Worm (Caenorhabditis elegans) whole organism, L2 larva: Measurements from ENCODE around the gene bnc-1.

Source experiments
- C34F6.9 ChIP-seq: fragments of 150-350 bp; optimal IDR thresholded peaks from 2 replicates; lab custom pipeline; 2014; ENCODE audit warnings: missing biosample characterization, missing genetic modification characterization
- R02D3.7 ChIP-seq: fragments of 150-350 bp; optimal IDR thresholded peaks from 2 replicates; lab custom pipeline; 2014; ENCODE audit warnings: missing biosample characterization, missing genetic modification characterization
- Y55F3AM.14 ChIP-seq: fragments of 200-800 bp; sonication (Bioruptor generic); optimal IDR thresholded peaks from 2 replicates; lab custom pipeline; 2018; ENCODE audit warnings: mild to moderate bottlenecking, missing genetic modification characterization, missing compliant biosample characterization
- ZK546.5 ChIP-seq: sonication (generic microtip); optimal IDR thresholded peaks from 2 replicates; lab custom pipeline; 2017; ENCODE audit warnings: missing biosample characterization, missing genetic modification characterization
- alr-1 ChIP-seq: fragments of 150-350 bp; optimal IDR thresholded peaks from 2 replicates; lab custom pipeline; 2014; ENCODE audit warnings: missing biosample characterization, missing genetic modification characterization
- aly-2 ChIP-seq: fragments of 150-350 bp; optimal IDR thresholded peaks from 2 replicates; lab custom pipeline; 2014; ENCODE audit warnings: missing biosample characterization, missing genetic modification characterization
- ama-1 ChIP-seq: fragments of 150-350 bp; optimal IDR thresholded peaks from 2 replicates; lab custom pipeline; 2018; ENCODE audit warnings: inconsistent platforms
- blmp-1 ChIP-seq: sonication (generic microtip); optimal IDR thresholded peaks from 2 replicates; lab custom pipeline; 2017; ENCODE audit warnings: missing genetic modification characterization, mild to moderate bottlenecking, missing compliant biosample characterization, antibody characterized with exemption, moderate library complexity; ENCODE audit not compliant: insufficient read depth
- ceh-16 ChIP-seq: fragments of 150-350 bp; optimal IDR thresholded peaks from 2 replicates; lab custom pipeline; 2014; ENCODE audit warnings: missing biosample characterization, missing genetic modification characterization
- ceh-82 ChIP-seq: fragments of 150-350 bp; optimal IDR thresholded peaks from 2 replicates; lab custom pipeline; 2014; ENCODE audit warnings: missing biosample characterization, missing genetic modification characterization
- crh-2 ChIP-seq: sonication (generic microtip); optimal IDR thresholded peaks from 2 replicates; lab custom pipeline; 2017; ENCODE audit warnings: missing biosample characterization, missing genetic modification characterization
- dmd-4 ChIP-seq: sonication (generic microtip); optimal IDR thresholded peaks from 2 replicates; lab custom pipeline; 2017; ENCODE audit warnings: missing biosample characterization, missing genetic modification characterization
- egl-27 ChIP-seq: sonication (generic microtip); optimal IDR thresholded peaks from 3 replicates; lab custom pipeline; 2017; ENCODE audit warnings: missing biosample characterization, missing genetic modification reagents, missing genetic modification characterization
- elt-1 ChIP-seq: fragments of 150-350 bp; optimal IDR thresholded peaks from 2 replicates; lab custom pipeline; 2014; ENCODE audit warnings: missing biosample characterization, missing genetic modification characterization
- elt-3 ChIP-seq: sonication (generic microtip); optimal IDR thresholded peaks from 2 replicates; lab custom pipeline; 2017; ENCODE audit warnings: missing biosample characterization, missing genetic modification characterization
- fos-1 ChIP-seq: fragments of 150-350 bp; optimal IDR thresholded peaks from 2 replicates; lab custom pipeline; 2014; ENCODE audit warnings: missing biosample characterization, missing genetic modification characterization
- gmeb-1 ChIP-seq: fragments of 150-350 bp; optimal IDR thresholded peaks from 2 replicates; lab custom pipeline; 2014; ENCODE audit warnings: missing biosample characterization, missing genetic modification characterization
- lin-11 ChIP-seq: fragments of 150-350 bp; sonication (generic microtip); optimal IDR thresholded peaks from 2 replicates; lab custom pipeline; 2014; ENCODE audit warnings: missing biosample characterization, missing genetic modification characterization, inconsistent platforms, mixed read lengths
- lin-13 ChIP-seq: fragments of 150-350 bp; optimal IDR thresholded peaks from 2 replicates; lab custom pipeline; 2014; ENCODE audit warnings: missing biosample characterization, missing genetic modification reagents, missing genetic modification characterization
- lin-39 ChIP-seq: fragments of 150-350 bp; optimal IDR thresholded peaks from 2 replicates; lab custom pipeline; 2014; ENCODE audit warnings: missing biosample characterization, missing genetic modification reagents, missing genetic modification characterization
- lsy-2 ChIP-seq, 2 experiments: fragments of 150-350 bp in 1 of 2; sonication (generic microtip) in 1 of 2; optimal IDR thresholded peaks; 2 replicates each; lab custom pipeline; 2014 to 2017; ENCODE audit warnings: missing biosample characterization in 2 of 2, missing genetic modification characterization in 2 of 2
- mbf-1 ChIP-seq: sonication (generic microtip); optimal IDR thresholded peaks from 2 replicates; lab custom pipeline; 2017; ENCODE audit warnings: missing biosample characterization, missing genetic modification characterization
- mdl-1 ChIP-seq, 2 experiments: fragments of 150-350 bp in 1 of 2; sonication (generic microtip) in 1 of 2; optimal IDR thresholded peaks; 2 replicates each; lab custom pipeline; 2017; ENCODE audit warnings: missing biosample characterization in 2 of 2, missing genetic modification characterization in 2 of 2
- nhr-10 ChIP-seq: sonication (generic microtip); optimal IDR thresholded peaks from 2 replicates; lab custom pipeline; 2017; ENCODE audit warnings: missing biosample characterization, missing genetic modification characterization
- nhr-11 ChIP-seq: fragments of 150-350 bp; optimal IDR thresholded peaks from 2 replicates; lab custom pipeline; 2014; ENCODE audit warnings: missing biosample characterization, missing genetic modification characterization
- nhr-12 ChIP-seq: fragments of 150-350 bp; optimal IDR thresholded peaks from 2 replicates; lab custom pipeline; 2014; ENCODE audit warnings: missing biosample characterization, missing genetic modification characterization
- nhr-129 ChIP-seq: fragments of 150-350 bp; optimal IDR thresholded peaks from 2 replicates; lab custom pipeline; 2014; ENCODE audit warnings: missing biosample characterization, missing genetic modification characterization
- nhr-21 ChIP-seq: fragments of 150-350 bp; optimal IDR thresholded peaks from 2 replicates; lab custom pipeline; 2014; ENCODE audit warnings: missing biosample characterization, missing genetic modification characterization
- nhr-23 ChIP-seq: fragments of 150-350 bp; optimal IDR thresholded peaks from 2 replicates; lab custom pipeline; 2014; ENCODE audit warnings: missing biosample characterization, missing genetic modification reagents, missing genetic modification characterization
- nhr-237 ChIP-seq: fragments of 150-350 bp; optimal IDR thresholded peaks from 2 replicates; lab custom pipeline; 2014; ENCODE audit warnings: missing biosample characterization, missing genetic modification characterization
- nhr-25 ChIP-seq: fragments of 150-350 bp; sonication (generic microtip); optimal IDR thresholded peaks from 3 replicates; lab custom pipeline; 2014; ENCODE audit warnings: missing biosample characterization, missing genetic modification characterization
- nhr-6 ChIP-seq: fragments of 150-350 bp; optimal IDR thresholded peaks from 2 replicates; lab custom pipeline; 2014; ENCODE audit warnings: missing biosample characterization, missing genetic modification characterization
- nhr-77 ChIP-seq: fragments of 150-350 bp; optimal IDR thresholded peaks from 2 replicates; lab custom pipeline; 2014; ENCODE audit warnings: missing biosample characterization, missing genetic modification characterization
- peb-1 ChIP-seq: fragments of 150-350 bp; optimal IDR thresholded peaks from 2 replicates; lab custom pipeline; 2014; ENCODE audit warnings: missing biosample characterization, missing genetic modification characterization
- sem-4 ChIP-seq: fragments of 150-350 bp; optimal IDR thresholded peaks from 2 replicates; lab custom pipeline; 2014; ENCODE audit warnings: missing biosample characterization, missing genetic modification reagents, missing genetic modification characterization
- skn-1 ChIP-seq: sonication (generic microtip); optimal IDR thresholded peaks from 2 replicates; lab custom pipeline; 2017; ENCODE audit warnings: missing biosample characterization, missing genetic modification characterization
- sma-3 ChIP-seq: sonication (generic microtip); optimal IDR thresholded peaks from 2 replicates; lab custom pipeline; 2016; ENCODE audit warnings: missing genetic modification reagents, missing genetic modification characterization, missing compliant biosample characterization
- sma-9 ChIP-seq, 2 experiments: fragments of 150-350 bp in 1 of 2; sonication (generic microtip) in 1 of 2; optimal IDR thresholded peaks; 2 replicates each; lab custom pipeline; 2014 to 2016; ENCODE audit warnings: missing genetic modification characterization in 2 of 2, mild to moderate bottlenecking in 1 of 2, missing biosample characterization in 1 of 2, missing compliant biosample characterization in 1 of 2, missing genetic modification reagents in 1 of 2, moderate library complexity in 1 of 2
- snpc-4 ChIP-seq: fragments of 150-350 bp; optimal IDR thresholded peaks from 2 replicates; lab custom pipeline; 2014; ENCODE audit warnings: missing biosample characterization, missing genetic modification characterization
- unc-39 ChIP-seq: fragments of 150-350 bp; optimal IDR thresholded peaks from 2 replicates; lab custom pipeline; 2014; ENCODE audit warnings: missing biosample characterization, missing genetic modification characterization
- unc-62 ChIP-seq: fragments of 150-350 bp; optimal IDR thresholded peaks from 2 replicates; lab custom pipeline; 2014; ENCODE audit warnings: missing biosample characterization, missing genetic modification reagents, missing genetic modification characterization
- zag-1 ChIP-seq: fragments of 150-350 bp; optimal IDR thresholded peaks from 2 replicates; lab custom pipeline; 2014; ENCODE audit warnings: missing biosample characterization, missing genetic modification characterization
- ztf-1 ChIP-seq: fragments of 200-800 bp; sonication (Bioruptor generic); conservative IDR thresholded peaks from 2 replicates; pipeline ENCODE4 v1.3.6; 2022; ENCODE audit warnings: missing genetic modification characterization, missing compliant biosample characterization
- ztf-11 ChIP-seq: sonication (generic microtip); optimal IDR thresholded peaks from 2 replicates; lab custom pipeline; 2017; ENCODE audit warnings: missing biosample characterization, missing genetic modification characterization
- ztf-4 ChIP-seq: fragments of 150-350 bp; optimal IDR thresholded peaks from 2 replicates; lab custom pipeline; 2014; ENCODE audit warnings: missing biosample characterization, missing genetic modification characterization

bnc-1 gene

DNA sequence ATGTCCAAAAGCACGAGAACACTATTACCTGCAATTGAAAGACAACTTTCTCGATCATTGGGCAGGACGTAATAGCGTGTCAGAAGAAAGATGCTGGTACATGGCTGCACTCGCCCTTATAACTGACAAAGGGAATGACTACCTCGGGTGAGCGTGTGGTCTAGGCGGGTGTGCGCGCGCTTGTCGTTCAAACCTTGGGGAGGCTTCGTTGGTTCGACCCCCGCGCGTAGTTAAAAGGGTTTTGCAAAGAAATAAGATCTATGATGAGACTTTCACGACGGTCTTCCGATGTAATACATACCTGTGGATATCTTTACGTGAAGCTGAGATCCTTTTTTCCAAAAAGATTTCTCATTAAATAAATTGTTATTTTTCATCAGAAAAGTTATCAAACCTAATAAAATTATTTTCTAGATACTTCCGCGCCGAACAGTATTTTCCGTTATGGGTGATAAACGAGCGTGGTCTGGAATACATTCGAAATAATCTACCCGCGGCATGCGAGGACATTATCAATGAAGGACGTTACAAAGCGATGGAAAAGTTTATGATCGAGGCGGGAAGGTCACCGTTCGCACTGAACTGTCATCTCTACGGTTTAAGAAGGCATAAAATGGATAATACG lies 26.7 kb upstream of the bnc-1 start (continued):
- no peak for TF ChIP-seq alr-1 (tag; lab: Kevin White, UChicago)

DNA sequence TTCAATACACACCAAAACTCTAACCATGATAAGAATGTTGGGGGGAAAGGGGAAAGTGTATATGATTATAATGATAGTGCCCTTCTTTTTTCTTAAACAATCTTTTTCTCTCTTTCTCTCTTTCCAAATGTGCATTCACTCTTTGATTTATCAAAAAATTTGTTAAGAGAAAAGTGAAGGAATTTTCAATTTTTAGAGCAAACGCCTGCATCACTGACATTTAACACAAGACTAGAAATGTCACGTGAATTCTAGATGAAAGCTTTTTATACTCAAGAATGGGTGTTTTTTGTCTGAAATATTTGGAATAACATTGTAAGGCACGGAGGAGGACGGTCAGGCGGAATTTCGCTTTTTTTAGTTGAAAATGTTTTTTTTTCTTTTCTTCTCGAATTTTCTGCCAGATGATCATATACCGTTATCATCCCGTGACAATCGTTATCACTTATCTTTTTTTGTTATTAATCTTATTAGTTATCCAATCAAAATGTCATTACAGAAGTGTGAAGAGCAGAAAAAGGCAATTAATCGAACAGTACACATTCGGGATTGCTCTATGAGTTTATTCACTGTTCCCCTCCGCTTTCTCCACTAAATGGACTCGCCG lies 25.2 kb upstream of the bnc-1 start, which contains the start of the genes frm-7 and F55C5.17:
TSS of gene frm-7 (plus strand) at position 500 of the 607 bp plus-strand sequence.
TSS of gene F55C5.17 (plus strand) at position 557 of the 607 bp plus-strand sequence.
- TF ChIP-seq sma-3 (GFP tag; lab: Kevin White, UChicago) (peak; percentile 13), ama-1 (no peak), mdl-1 (tag; optimal IDR thresholded peaks at IDR 0.05; lab: Kevin White, UChicago) (no peak), crh-2 (peak; percentile 31), fos-1 (tag; lab: Kevin White, UChicago) (peak; percentile 49)

DNA sequence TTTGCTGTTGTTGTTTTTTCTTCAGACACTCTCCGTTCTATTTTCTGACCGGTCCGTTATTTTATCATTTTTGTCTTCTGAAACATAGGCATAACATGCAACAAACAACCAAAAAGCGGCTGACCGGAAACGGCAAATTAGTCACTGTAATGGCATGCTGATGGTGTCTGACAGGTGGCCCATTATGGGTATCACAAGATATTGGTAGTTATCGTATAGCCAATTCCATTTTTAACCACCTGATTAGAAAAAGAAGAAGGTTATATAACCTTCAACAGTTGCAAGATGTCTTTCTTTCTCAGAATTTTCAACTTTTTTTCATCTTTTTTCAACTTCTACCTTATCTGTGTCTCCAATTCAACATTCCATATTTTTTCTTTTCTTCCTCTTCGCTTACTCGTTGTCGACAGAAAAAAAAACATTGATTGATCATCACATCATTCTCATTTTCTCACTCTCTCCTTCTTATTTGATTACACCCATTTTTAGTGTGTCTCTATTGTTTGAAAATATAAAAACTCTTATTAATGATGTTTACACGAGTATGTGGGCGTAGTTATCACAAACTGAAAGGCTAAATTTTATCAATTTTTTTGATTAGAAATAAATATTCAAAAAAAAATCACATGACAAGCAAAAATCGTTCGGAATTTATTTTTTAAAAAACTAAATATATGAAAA lies 24.1 kb upstream of the bnc-1 start:
- TF ChIP-seq ceh-82 (tag; lab: Kevin White, UChicago) (no peak), skn-1 (tag; lab: Kevin White, UChicago) (no peak), sma-9 (GFP tag; optimal IDR thresholded peaks at IDR 0.05; lab: Kevin White, UChicago) (no peak), sma-9 (tag; optimal IDR thresholded peaks at IDR 0.05; lab: Kevin White, UChicago) (no peak), nhr-21 (peak; percentile 15), snpc-4 (tag; lab: Kevin White, UChicago) (no peak), nhr-6 (tag; lab: Kevin White, UChicago) (no peak), crh-2 (peak; percentile 6), blmp-1 (tag; lab: Kevin White, UChicago) (no peak), dmd-4 (no peak), nhr-237 (no peak), nhr-23 (tag; lab: Kevin White, UChicago) (no peak), peb-1 (tag; lab: Kevin White, UChicago) (no peak), mbf-1 (no peak), sem-4 (tag; lab: Kevin White, UChicago) (no peak), ztf-1 (GFP tag; lab: Robert Waterston, UW) (no peak), lin-13 (GFP tag; lab: Kevin White, UChicago) (no peak), zag-1 (tag; lab: Kevin White, UChicago) (no peak), ztf-4 (tag; lab: Kevin White, UChicago) (no peak), ztf-11 (tag; lab: Kevin White, UChicago) (no peak), nhr-25 (tag; lab: Kevin White, UChicago) (peak; percentile 69), elt-1 (tag; lab: Kevin White, UChicago) (no peak), fos-1 (tag; lab: Kevin White, UChicago) (no peak), R02D3.7 (tag; lab: Kevin White, UChicago) (no peak), C34F6.9 (no peak), nhr-12 (tag; lab: Kevin White, UChicago) (no peak), ZK546.5 (tag; lab: Kevin White, UChicago) (no peak), lin-11 (tag; lab: Kevin White, UChicago) (no peak), unc-39 (tag; lab: Kevin White, UChicago) (no peak), elt-3 (tag; lab: Kevin White, UChicago) (no peak), nhr-129 (tag; lab: Kevin White, UChicago) (no peak), gmeb-1 (tag; lab: Kevin White, UChicago) (no peak), nhr-11 (tag; lab: Kevin White, UChicago) (no peak), aly-2 (tag; lab: Kevin White, UChicago) (no peak), nhr-77 (no peak), lsy-2 (tag; optimal IDR thresholded peaks at IDR 0.05; lab: Kevin White, UChicago) (no peak), Y55F3AM.14 (no peak), lin-39 (no peak), nhr-10 (no peak), mdl-1 (tag; optimal IDR thresholded peaks at IDR 0.05; lab: Kevin White, UChicago) (no peak), alr-1 (tag; lab: Kevin White, UChicago) (no peak), egl-27 (no peak), sma-3 (GFP tag; lab: Kevin White, UChicago) (peak; percentile 37), ama-1 (peak; percentile 15), ceh-16 (tag; lab: Kevin White, UChicago) (no peak), unc-62 (GFP tag; lab: Kevin White, UChicago) (no peak)
- TF ChIP-seq, all 48 proteins: peak for 5
